In genomic region chr2L:8299194-8299811, dm6 we compare ENCODE assay signal across 3 fruit fly cellular contexts.
TF ChIP-seq lines count a peak whose summit lies in the region.

No protein-coding gene starts in this region.

TF ChIP-seq in whole organism, embryonic, 481 proteins besides CTCF, POLR2A, EP300 and RAD21 (continued from another document):
- TF ChIP-seq CG9727 (GFP tag; optimal IDR thresholded peaks at IDR 0.05; lab: Kevin White, UChicago) (peak; percentile 10), Opbp (GFP tag; IDR thresholded peaks at IDR 0.05; lab: Robert Waterston, UW; ENCODE audit: partially characterized antibody) (peak; percentile 31; the same call in 1 of the 3 replicates), Adf1 (GFP tag; IDR thresholded peaks at IDR 0.05; lab: Robert Waterston, UW) (no peak), CG4404 (GFP tag; IDR thresholded peaks at IDR 0.05; lab: Robert Waterston, UW) (0 out of 2 replicates have a peak, but pooled peaks have one; percentile 10), bsh (GFP tag; optimal IDR thresholded peaks at IDR 0.05; lab: Kevin White, UChicago) (peak in 1 of 2 experiments; percentile 68), CG2120 (GFP tag; optimal IDR thresholded peaks at IDR 0.05; lab: Kevin White, UChicago) (no peak), Ets65A (GFP tag; lab: Kevin White, UChicago) (peak; percentile 32), crol (GFP tag; IDR thresholded peaks at IDR 0.05; lab: Robert Waterston, UW) (peak; percentile 75), chinmo (GFP tag; IDR thresholded peaks at IDR 0.05; lab: Robert Waterston, UW; ENCODE audit: partially characterized antibody) (0 out of 4 replicates have a peak, but pooled peaks have one; percentile 47), zen (tag; optimal IDR thresholded peaks at IDR 0.05; lab: Kevin White, UChicago) (no peak), wor (GFP tag; IDR thresholded peaks at IDR 0.05; lab: Robert Waterston, UW) (no peak), hb (GFP tag; IDR thresholded peaks at IDR 0.05; lab: Robert Waterston, UW; ENCODE audit: partially characterized antibody) (peak; percentile 19; the same call in 1 of the 3 replicates), CG6791 (GFP tag; IDR thresholded peaks at IDR 0.05; lab: Robert Waterston, UW; ENCODE audit: partially characterized antibody) (no peak), row (GFP tag; IDR thresholded peaks at IDR 0.05; lab: Robert Waterston, UW) (0 out of 3 replicates have a peak, but pooled peaks have one; percentile 15), Scr (GFP tag; IDR thresholded peaks at IDR 0.05; lab: Robert Waterston, UW; ENCODE audit: partially characterized antibody) (0 out of 2 replicates have a peak, but pooled peaks have one; percentile 23), lbe (GFP tag; optimal IDR thresholded peaks at IDR 0.05; lab: Kevin White, UChicago) (peak; percentile 83), sens (GFP tag; lab: Kevin White, UChicago) (peak; percentile 38), CG16813 (GFP tag; IDR thresholded peaks at IDR 0.05; lab: Robert Waterston, UW; ENCODE audit: partially characterized antibody) (0 out of 3 replicates have a peak, but pooled peaks have one; percentile 9), hkb (optimal IDR thresholded peaks at IDR 0.05; lab: Kevin White, UChicago) (no peak), hkb (GFP tag; IDR thresholded peaks at IDR 0.05; lab: Robert Waterston, UW) (0 out of 2 replicates have a peak, but pooled peaks have one; percentile 22)

TF ChIP-seq in whole organism, prepupa, 60 proteins besides CTCF, POLR2A, EP300 and RAD21 (continued from another document):
- TF ChIP-seq CG11294 (GFP tag; IDR thresholded peaks at IDR 0.05; lab: Robert Waterston, UW) (0 out of 2 replicates have a peak, but pooled peaks have one; percentile 35), CG10631 (GFP tag; optimal IDR thresholded peaks at IDR 0.05; lab: Kevin White, UChicago) (peak; percentile 86), pdm3 (GFP tag; optimal IDR thresholded peaks at IDR 0.05; lab: Kevin White, UChicago) (peak; percentile 87), CG6792 (GFP tag; optimal IDR thresholded peaks at IDR 0.05; lab: Kevin White, UChicago) (peak; percentile 82), Eip78C (GFP tag; lab: Kevin White, UChicago) (peak; percentile 97), Sox102F (GFP tag; optimal IDR thresholded peaks at IDR 0.05; lab: Kevin White, UChicago) (peak; percentile 89), spab (GFP tag; optimal IDR thresholded peaks at IDR 0.05; lab: Kevin White, UChicago) (peak; percentile 89), CG10669 (GFP tag; optimal IDR thresholded peaks at IDR 0.05; lab: Kevin White, UChicago) (peak; percentile 87), eg (GFP tag; IDR thresholded peaks at IDR 0.05; lab: Robert Waterston, UW) (peak; percentile 50; the same call in 1 of the 3 replicates), CG3032 (tag; optimal IDR thresholded peaks at IDR 0.05; lab: Kevin White, UChicago) (peak; percentile 94), Sox15 (GFP tag; optimal IDR thresholded peaks at IDR 0.05; lab: Kevin White, UChicago) (peak; percentile 78), CG6808 (GFP tag; optimal IDR thresholded peaks at IDR 0.05; lab: Kevin White, UChicago) (peak; percentile 95), Blimp-1 (GFP tag; optimal IDR thresholded peaks at IDR 0.05; lab: Kevin White, UChicago) (peak; percentile 76), Ets96B (tag; optimal IDR thresholded peaks at IDR 0.05; lab: Kevin White, UChicago) (peak; percentile 82), acj6 (GFP tag; optimal IDR thresholded peaks at IDR 0.05; lab: Kevin White, UChicago) (peak; percentile 65), CG16779 (tag; optimal IDR thresholded peaks at IDR 0.05; lab: Kevin White, UChicago) (no peak), CG8119 (GFP tag; IDR thresholded peaks at IDR 0.05; lab: Robert Waterston, UW) (peak; percentile 72), esn (GFP tag; optimal IDR thresholded peaks at IDR 0.05; lab: Kevin White, UChicago) (peak; percentile 95), Ets21C (GFP tag; optimal IDR thresholded peaks at IDR 0.05; lab: Kevin White, UChicago) (peak; percentile 86), CG32006 (GFP tag; optimal IDR thresholded peaks at IDR 0.05; lab: Kevin White, UChicago) (no peak), ss (GFP tag; optimal IDR thresholded peaks at IDR 0.05; lab: Kevin White, UChicago) (peak; percentile 93 to 95), CG9139 (GFP tag; optimal IDR thresholded peaks at IDR 0.05; lab: Kevin White, UChicago) (peak; percentile 91), CG3919 (GFP tag; optimal IDR thresholded peaks at IDR 0.05; lab: Kevin White, UChicago) (peak; percentile 91), Met (GFP tag; optimal IDR thresholded peaks at IDR 0.05; lab: Kevin White, UChicago) (peak; percentile 95), Hr39 (GFP tag; optimal IDR thresholded peaks at IDR 0.05; lab: Kevin White, UChicago) (peak; percentile 91), Sox14 (GFP tag; optimal IDR thresholded peaks at IDR 0.05; lab: Kevin White, UChicago) (peak; percentile 94), lz (GFP tag; optimal IDR thresholded peaks at IDR 0.05; lab: Kevin White, UChicago) (peak; percentile 93), fd59A (GFP tag; optimal IDR thresholded peaks at IDR 0.05; lab: Kevin White, UChicago) (peak; percentile 91), CG6854 (GFP tag; optimal IDR thresholded peaks at IDR 0.05; lab: Kevin White, UChicago) (peak; percentile 97), achi (GFP tag; optimal IDR thresholded peaks at IDR 0.05; lab: Kevin White, UChicago) (peak; percentile 87), vri (GFP tag; optimal IDR thresholded peaks at IDR 0.05; lab: Kevin White, UChicago) (peak; percentile 79), OdsH (GFP tag; optimal IDR thresholded peaks at IDR 0.05; lab: Kevin White, UChicago) (peak; percentile 80), Hr38 (GFP tag; optimal IDR thresholded peaks at IDR 0.05; lab: Kevin White, UChicago) (no peak), dac (GFP tag; optimal IDR thresholded peaks at IDR 0.05; lab: Kevin White, UChicago) (no peak), Smox (GFP tag; optimal IDR thresholded peaks at IDR 0.05; lab: Kevin White, UChicago) (peak; percentile 89), salr (GFP tag; optimal IDR thresholded peaks at IDR 0.05; lab: Kevin White, UChicago) (peak; percentile 60 to 70), CG31627 (GFP tag; optimal IDR thresholded peaks at IDR 0.05; lab: Kevin White, UChicago) (peak; percentile 86), Eip93F (GFP tag; optimal IDR thresholded peaks at IDR 0.05; lab: Kevin White, UChicago) (peak; percentile 37)

TF ChIP-seq in whole organism, wandering third instar larva, 38 proteins besides CTCF, POLR2A, EP300 and RAD21 (continued from another document):
- TF ChIP-seq usp (GFP tag; optimal IDR thresholded peaks at IDR 0.05; lab: Kevin White, UChicago) = no peak
- TF ChIP-seq sage (GFP tag; optimal IDR thresholded peaks at IDR 0.05; lab: Kevin White, UChicago) = peak; percentile 84
- peak; percentile 93 for TF ChIP-seq Sp1 (GFP tag; optimal IDR thresholded peaks at IDR 0.05; lab: Kevin White, UChicago)
- TF ChIP-seq CrebA (GFP tag; optimal IDR thresholded peaks at IDR 0.05; lab: Kevin White, UChicago; ENCODE audit: borderline replicate concordance) = no peak
- peak; percentile 93 for TF ChIP-seq woc (GFP tag; optimal IDR thresholded peaks at IDR 0.05; lab: Kevin White, UChicago)
- peak; percentile 93 for TF ChIP-seq ey (GFP tag; optimal IDR thresholded peaks at IDR 0.05; lab: Kevin White, UChicago)
- TF ChIP-seq Myc (optimal IDR thresholded peaks at IDR 0.05; lab: Kevin White, UChicago) = no peak
- TF ChIP-seq jim (GFP tag; optimal IDR thresholded peaks at IDR 0.05; lab: Kevin White, UChicago) = no peak
- no peak for TF ChIP-seq Dfd (GFP tag; optimal IDR thresholded peaks at IDR 0.05; lab: Kevin White, UChicago)
- TF ChIP-seq sv (GFP tag; optimal IDR thresholded peaks at IDR 0.05; lab: Kevin White, UChicago) = no peak
